Fruit fly (Drosophila melanogaster): ENCODE data around the gene Gcn2.

Gcn2 gene

DNA sequence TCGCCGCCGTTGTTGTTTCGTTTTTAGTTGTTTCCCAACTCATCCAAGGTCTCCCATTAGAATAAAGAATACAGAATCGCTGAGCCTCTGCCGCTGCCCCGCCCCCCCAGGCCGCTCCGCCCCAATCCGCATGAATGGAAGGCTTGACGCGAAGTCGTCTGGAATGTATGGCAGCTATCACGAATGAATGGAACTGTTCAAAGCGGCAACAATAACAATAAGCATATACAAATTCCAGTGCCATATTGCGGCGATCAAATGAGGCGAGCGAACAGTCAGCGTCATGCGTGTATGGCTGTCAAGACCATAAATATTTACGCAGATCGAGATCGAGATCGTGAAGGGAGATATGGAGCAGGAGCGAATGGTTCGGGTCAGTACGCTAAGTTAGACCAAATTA lies 25.2 kb downstream of the Gcn2 start (continued):
- TF ChIP-seq CG11723 (GFP tag; optimal IDR thresholded peaks at IDR 0.05): no peak
- no peak for TF ChIP-seq Usf (GFP tag; optimal IDR thresholded peaks at IDR 0.05)
- no peak for TF ChIP-seq Tbp (GFP tag; optimal IDR thresholded peaks at IDR 0.05)
- no peak for TF ChIP-seq ATbp (GFP tag; optimal IDR thresholded peaks at IDR 0.05)
- TF ChIP-seq Asciz (GFP tag; optimal IDR thresholded peaks at IDR 0.05): no peak
- no peak for TF ChIP-seq nmo (GFP tag; optimal IDR thresholded peaks at IDR 0.05)
- TF ChIP-seq lilli (GFP tag; optimal IDR thresholded peaks at IDR 0.05): no peak
- TF ChIP-seq CG1602 (GFP tag; optimal IDR thresholded peaks at IDR 0.05): no peak
- peak; percentile 3 for TF ChIP-seq Deaf1 (tag; optimal IDR thresholded peaks at IDR 0.05)
- no peak for TF ChIP-seq ham (GFP tag; IDR thresholded peaks at IDR 0.05)
- peak; percentile 82 for TF ChIP-seq abd-A (tag; optimal IDR thresholded peaks at IDR 0.05)
- TF ChIP-seq crc (GFP tag; optimal IDR thresholded peaks at IDR 0.05): no peak
- TF ChIP-seq lbe (GFP tag; optimal IDR thresholded peaks at IDR 0.05): no peak
- TF ChIP-seq gsb-n (tag; optimal IDR thresholded peaks at IDR 0.05): no peak
- TF ChIP-seq CG10979 (tag; optimal IDR thresholded peaks at IDR 0.05): no peak
- no peak for TF ChIP-seq CG12071 (GFP tag; optimal IDR thresholded peaks at IDR 0.05)
- no peak for TF ChIP-seq scrt (GFP tag; optimal IDR thresholded peaks at IDR 0.05)
- TF ChIP-seq Hmx (GFP tag; optimal IDR thresholded peaks at IDR 0.05): no peak
- no peak for TF ChIP-seq NK7.1 (GFP tag; optimal IDR thresholded peaks at IDR 0.05)
- no peak for TF ChIP-seq CG14965 (GFP tag; optimal IDR thresholded peaks at IDR 0.05; ENCODE audit: borderline replicate concordance)
- TF ChIP-seq danr (GFP tag; IDR thresholded peaks at IDR 0.05): no peak
- no peak for TF ChIP-seq Mrtf (GFP tag; IDR thresholded peaks at IDR 0.05)
- no peak for TF ChIP-seq az2 (GFP tag; optimal IDR thresholded peaks at IDR 0.05)
- TF ChIP-seq Taf1 (GFP tag; IDR thresholded peaks at IDR 0.05): no peak

DNA sequence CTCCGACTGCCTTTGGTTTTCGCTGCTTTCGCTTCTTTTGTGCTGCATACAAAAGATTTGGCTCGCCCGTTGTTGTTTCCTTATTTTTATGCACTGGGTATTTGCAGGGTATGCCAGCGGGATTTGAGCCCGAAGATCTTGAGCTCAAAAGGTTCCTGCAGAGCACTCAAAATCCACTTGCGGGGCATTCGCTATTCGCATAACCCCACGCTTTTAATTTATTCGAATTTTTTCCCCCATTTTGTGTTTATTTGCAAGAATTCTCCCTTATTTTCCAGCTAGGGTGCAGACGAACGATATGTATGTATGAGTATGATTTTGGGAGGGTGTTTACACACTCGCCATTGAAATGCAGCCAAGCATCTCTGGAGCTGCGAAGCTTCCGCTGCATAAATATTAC lies 26.5 kb downstream of the Gcn2 start:
- 0 out of 3 replicates have a peak, but pooled peaks have one; percentile 9 for TF ChIP-seq Dbx (GFP tag; IDR thresholded peaks at IDR 0.05)
- TF ChIP-seq D19B (GFP tag; optimal IDR thresholded peaks at IDR 0.05): peak; percentile 15
- TF ChIP-seq ci (GFP tag; IDR thresholded peaks at IDR 0.05): no peak

DNA sequence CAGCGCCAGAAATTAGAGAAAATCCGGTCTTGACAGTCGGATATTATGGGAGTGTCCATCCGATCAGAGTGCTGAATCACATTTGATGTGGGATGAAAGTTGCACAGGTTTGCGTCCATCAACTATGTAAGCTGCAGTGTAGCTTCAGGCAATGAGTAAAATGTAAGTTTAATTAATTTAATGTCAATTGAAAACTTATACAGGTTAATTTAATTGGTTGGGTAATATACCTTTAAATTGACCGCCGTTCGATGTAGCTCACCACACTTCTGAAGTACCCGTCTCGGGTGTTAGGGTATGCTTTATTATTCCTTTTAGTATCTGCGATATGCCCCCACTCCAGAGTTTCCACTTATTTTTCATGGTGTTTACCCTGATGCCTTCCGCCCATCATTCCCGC lies 29.0 kb downstream of the Gcn2 start:
- TF ChIP-seq lilli (GFP tag; optimal IDR thresholded peaks at IDR 0.05) (peak; percentile 29), HLH3B (GFP tag; IDR thresholded peaks at IDR 0.05) (0 out of 2 replicates have a peak, but pooled peaks have one; percentile 15), lab (GFP tag; optimal IDR thresholded peaks at IDR 0.05) (peak; percentile 61), CG18599 (GFP tag; optimal IDR thresholded peaks at IDR 0.05) (peak; percentile 72), Meics (GFP tag; optimal IDR thresholded peaks at IDR 0.05) (peak; percentile 32), Hmr (GFP tag; optimal IDR thresholded peaks at IDR 0.05) (peak; percentile 23), Oli (tag; optimal IDR thresholded peaks at IDR 0.05) (peak; percentile 12), CG6683 (GFP tag; optimal IDR thresholded peaks at IDR 0.05) (no peak), Rfx (GFP tag; IDR thresholded peaks at IDR 0.05) (peak; percentile 69), CG11085 (GFP tag; IDR thresholded peaks at IDR 0.05) (no peak), Atf6 (GFP tag; IDR thresholded peaks at IDR 0.05) (peak; percentile 45), sisA (GFP tag; IDR thresholded peaks at IDR 0.05) (peak; percentile 8; the same call in 1 of the 2 replicates), CG9727 (GFP tag; optimal IDR thresholded peaks at IDR 0.05) (peak; percentile 13), caup (GFP tag; optimal IDR thresholded peaks at IDR 0.05; ENCODE audit: severe bottlenecking) (peak; percentile 45), rib (GFP tag; IDR thresholded peaks at IDR 0.05) (no peak), CG17359 (tag; optimal IDR thresholded peaks at IDR 0.05) (peak; percentile 11), klu (GFP tag; IDR thresholded peaks at IDR 0.05) (0 out of 2 replicates have a peak, but pooled peaks have one; percentile 10), CG34422 (GFP tag; IDR thresholded peaks at IDR 0.05) (peak; percentile 54; the same call in 1 of the 3 replicates), MBD-R2 (GFP tag; IDR thresholded peaks at IDR 0.05) (peak; percentile 30; the same call in 1 of the 2 replicates), ttk (GFP tag; IDR thresholded peaks at IDR 0.05) (peak; percentile 50; the same call in 1 of the 2 replicates), CG13775 (GFP tag; optimal IDR thresholded peaks at IDR 0.05) (no peak), vvl (GFP tag; IDR thresholded peaks at IDR 0.05) (peak; percentile 62), CG12769 (tag; optimal IDR thresholded peaks at IDR 0.05) (peak; percentile 31), CG3281 (GFP tag; optimal IDR thresholded peaks at IDR 0.05) (peak; percentile 23)

Measured in whole organism, embryonic.